Fruit fly (Drosophila melanogaster) S2 (cell line): ENCODE measurements around the gene nkd.

Source experiments
- CG8478 ChIP-seq: fragments of >200 bp; optimal IDR thresholded peaks from 2 replicates; lab custom pipeline; 2018
- CTCF ChIP-seq, 2 experiments: fragments of >200 bp; optimal IDR thresholded peaks; 2 replicates each; lab custom pipeline; 2018

- TF ChIP-seq CG8478 (no peak), CTCF (optimal IDR thresholded peaks at IDR 0.05; lab: Kevin White, UChicago) (no peak)
These were observed 55.6 kb downstream of the nkd start, which contains the start of gene CG34256 for dm6 chr3L:18989611-18990010.
